Worm (Caenorhabditis elegans): ENCODE results near the gene F14H3.3.

DNA sequence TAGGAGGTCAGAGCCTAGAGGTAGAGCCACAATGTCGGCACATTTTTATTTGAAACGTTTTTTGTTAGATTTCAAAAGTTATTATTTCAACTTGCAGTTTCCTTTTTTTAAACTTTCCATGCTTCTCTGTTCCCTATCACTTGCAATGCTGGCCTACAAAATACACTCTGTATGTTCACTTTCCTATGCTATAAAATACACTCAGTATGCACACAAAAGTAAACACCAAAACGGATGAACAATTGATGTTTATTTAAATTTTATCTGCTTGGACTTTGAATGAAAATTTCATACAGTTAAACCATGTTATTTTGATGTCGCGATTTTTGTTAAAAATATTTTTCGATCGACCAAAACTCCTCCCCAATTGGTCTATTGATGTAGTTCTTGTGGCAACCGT is 27.4 kb upstream of the F14H3.3 start:
- TF ChIP-seq lsy-2 (tag; optimal IDR thresholded peaks at IDR 0.05), result no peak
- no peak for TF ChIP-seq nhr-237 (tag; optimal IDR thresholded peaks at IDR 0.05)
- no peak for TF ChIP-seq sma-9 (GFP tag; optimal IDR thresholded peaks at IDR 0.05)
- TF ChIP-seq sma-9 (tag; optimal IDR thresholded peaks at IDR 0.05), result no peak
